Worm (Caenorhabditis elegans) whole organism, L1 larva: ENCODE data around the gene M195.2.
A peak's percentile ranks its signal among the peaks of the same experiment; 100 is the strongest.

ENCODE experiments used
- F16B12.6 ChIP-seq: fragments of 150-350 bp; optimal IDR thresholded peaks from 2 replicates; lab custom pipeline; 2014; ENCODE audit warnings: missing biosample characterization, missing genetic modification characterization
- Y116A8C.19 ChIP-seq: sonication (generic microtip); optimal IDR thresholded peaks from 2 replicates; lab custom pipeline; 2016; ENCODE audit warnings: missing compliant biosample characterization, missing genetic modification characterization, borderline replicate concordance
- dpl-1 ChIP-seq, 3 experiments: fragments of 150-350 bp in 2 of 3; sonication (generic microtip) in 1 of 3; optimal IDR thresholded peaks; 2 replicates each; lab custom pipeline; 2014 to 2017; ENCODE audit warnings: missing biosample characterization in 3 of 3, missing genetic modification characterization in 3 of 3, missing genetic modification reagents in 3 of 3
- elt-2 ChIP-seq: sonication (generic microtip); optimal IDR thresholded peaks from 2 replicates; lab custom pipeline; 2016; ENCODE audit warnings: missing genetic modification characterization, mild to moderate bottlenecking, inconsistent platforms, missing compliant biosample characterization, missing genetic modification reagents
- elt-3 ChIP-seq, 6 experiments: fragments of 150-350 bp in 1 of 6; sonication (generic microtip); optimal IDR thresholded peaks; 2 replicates each; lab custom pipeline; 2017 to 2018; ENCODE audit warnings: missing biosample characterization in 6 of 6, missing genetic modification characterization in 6 of 6, inconsistent platforms in 1 of 6
- grh-1 ChIP-seq: fragments of 200-800 bp; sonication (Bioruptor generic); IDR thresholded peaks from 2 replicates; pipeline ENCODE4 v1.3.6; 2022; ENCODE audit warnings: missing genetic modification reagents, missing genetic modification characterization, missing compliant biosample characterization
- lsy-2 ChIP-seq, 2 experiments: fragments of 150-350 bp; optimal IDR thresholded peaks; 2 replicates each; lab custom pipeline; 2014; ENCODE audit warnings: missing biosample characterization in 2 of 2, missing genetic modification characterization in 2 of 2
- nhr-12 ChIP-seq: sonication (generic microtip); optimal IDR thresholded peaks from 2 replicates; lab custom pipeline; 2017; ENCODE audit warnings: missing biosample characterization, missing genetic modification characterization
- nhr-237 ChIP-seq: fragments of 150-350 bp; optimal IDR thresholded peaks from 2 replicates; lab custom pipeline; 2014; ENCODE audit warnings: missing biosample characterization, missing genetic modification characterization
- sox-4 ChIP-seq: sonication (generic microtip); optimal IDR thresholded peaks from 2 replicates; lab custom pipeline; 2016; ENCODE audit warnings: missing genetic modification characterization, missing compliant biosample characterization
- unc-130 ChIP-seq: fragments of 150-350 bp; optimal IDR thresholded peaks from 2 replicates; lab custom pipeline; 2017; ENCODE audit warnings: missing biosample characterization, missing genetic modification characterization, inconsistent platforms
- unc-86 ChIP-seq: sonication (generic microtip); optimal IDR thresholded peaks from 2 replicates; lab custom pipeline; 2016; ENCODE audit warnings: missing genetic modification characterization, missing compliant biosample characterization

- no peak for TF ChIP-seq unc-130 (tag; lab: Kevin White, UChicago)
- TF ChIP-seq nhr-12 (tag; lab: Kevin White, UChicago), result no peak
- no peak for TF ChIP-seq unc-86
- TF ChIP-seq lsy-2 (tag; optimal IDR thresholded peaks at IDR 0.05; lab: Kevin White, UChicago), result peak in 1 of 2 experiments; percentile 23
- no peak for TF ChIP-seq grh-1
- TF ChIP-seq Y116A8C.19 (tag; lab: Kevin White, UChicago), result no peak
- no peak for TF ChIP-seq nhr-237 (tag; lab: Kevin White, UChicago)
- no peak for TF ChIP-seq elt-3 (tag; optimal IDR thresholded peaks at IDR 0.05; lab: Kevin White, UChicago)
- no peak for TF ChIP-seq F16B12.6 (tag; lab: Kevin White, UChicago)
- TF ChIP-seq sox-4 (tag; lab: Kevin White, UChicago), result no peak
- peak; percentile 17 for TF ChIP-seq elt-2 (tag; lab: Kevin White, UChicago)
- no peak for TF ChIP-seq dpl-1 (GFP tag; optimal IDR thresholded peaks at IDR 0.05; lab: Kevin White, UChicago)
Measured at ce11 chrII:8385561-8385960, 25.0 kb downstream of the M195.2 start.
